Worm (Caenorhabditis elegans) whole organism, L4 larva: Measurements from ENCODE around the gene gcy-5.
"Not testable (repeated sequence)": the region's sequence is repeated elsewhere in the genome, so short reads cannot be mapped to it uniquely, and the experiment has no call there.

Experiments
- D1046.2 ChIP-seq: fragments of 200-800 bp; sonication (Bioruptor generic); IDR thresholded peaks from 2 replicates; pipeline ENCODE4 v1.3.6; 2022; ENCODE audit warnings: missing genetic modification characterization, missing compliant biosample characterization
- F26F4.8 ChIP-seq: fragments of 200-800 bp; sonication (Bioruptor generic); conservative IDR thresholded peaks from 2 replicates; pipeline ENCODE4 v1.3.6; 2022; ENCODE audit warnings: missing genetic modification characterization, missing compliant biosample characterization
- F44E2.7 ChIP-seq: fragments of 200-800 bp; sonication (Bioruptor generic); IDR thresholded peaks from 2 replicates; pipeline ENCODE4 v2.1.2; 2022; ENCODE audit warnings: missing genetic modification characterization, missing compliant biosample characterization
- T26A8.4 ChIP-seq: fragments of 200-800 bp; sonication (Bioruptor generic); IDR thresholded peaks from 2 replicates; pipeline ENCODE4 v1.3.6; 2022; ENCODE audit warnings: missing genetic modification characterization, missing compliant biosample characterization
- Y105C5A.15 ChIP-seq: fragments of 200-800 bp; sonication (Bioruptor generic); IDR thresholded peaks from 2 replicates; pipeline ENCODE4 v1.3.6; 2022; ENCODE audit warnings: missing genetic modification characterization, missing compliant biosample characterization
- Y48G9A.11 ChIP-seq: fragments of 200-800 bp; sonication (Bioruptor generic); IDR thresholded peaks from 2 replicates; pipeline ENCODE4 v1.3.6; 2022; ENCODE audit warnings: missing genetic modification reagents, missing genetic modification characterization, missing compliant biosample characterization
- aha-1 ChIP-seq: fragments of 150-350 bp; peaks from one replicate; lab custom pipeline; 2014; ENCODE audit warnings: missing biosample characterization, missing genetic modification characterization
- arid-1 ChIP-seq: fragments of 200-800 bp; sonication (Bioruptor generic); conservative IDR thresholded peaks from 2 replicates; pipeline ENCODE4 v1.3.6; 2022; ENCODE audit warnings: missing genetic modification reagents, missing genetic modification characterization, missing compliant biosample characterization
- ceh-28 ChIP-seq: fragments of 150-350 bp; optimal IDR thresholded peaks from 2 replicates; lab custom pipeline; 2014; ENCODE audit warnings: missing biosample characterization, missing genetic modification reagents, missing genetic modification characterization
- ceh-82 ChIP-seq: sonication (generic microtip); optimal IDR thresholded peaks from 2 replicates; lab custom pipeline; 2017; ENCODE audit warnings: missing biosample characterization, missing genetic modification characterization
- ces-1 ChIP-seq: fragments of 150-350 bp; sonication (generic microtip); optimal IDR thresholded peaks from 4 replicates; lab custom pipeline; 2014; ENCODE audit warnings: missing biosample characterization, missing genetic modification reagents, missing genetic modification characterization
- ctbp-1 ChIP-seq: fragments of 200-800 bp; sonication (Bioruptor generic); IDR thresholded peaks from 2 replicates; pipeline ENCODE4 v1.3.6; 2022; ENCODE audit warnings: missing genetic modification reagents, missing genetic modification characterization, missing compliant biosample characterization
- daf-16 ChIP-seq, 3 experiments: sonication (generic microtip); optimal IDR thresholded peaks; 2 replicates each; lab custom pipeline; 2016 to 2017; ENCODE audit warnings: missing genetic modification characterization in 3 of 3, missing genetic modification reagents in 3 of 3, mild to moderate bottlenecking in 2 of 3, missing compliant biosample characterization in 2 of 3, missing biosample characterization in 1 of 3, moderate library complexity in 1 of 3
- dmd-6 ChIP-seq: fragments of 200-800 bp; sonication (Bioruptor generic); IDR thresholded peaks from 2 replicates; pipeline ENCODE4 v1.3.6; 2022; ENCODE audit warnings: missing genetic modification reagents, missing genetic modification characterization, missing compliant biosample characterization
- dmd-8 ChIP-seq: fragments of 200-800 bp; sonication (Bioruptor generic); IDR thresholded peaks from 2 replicates; pipeline ENCODE4 v1.3.6; 2022; ENCODE audit warnings: missing genetic modification characterization, missing compliant biosample characterization
- dmd-9 ChIP-seq: fragments of 200-800 bp; sonication (Bioruptor generic); IDR thresholded peaks from 2 replicates; pipeline ENCODE4 v1.3.6; 2022; ENCODE audit warnings: missing genetic modification reagents, missing genetic modification characterization, missing compliant biosample characterization
- dpl-1 ChIP-seq: fragments of 150-350 bp; optimal IDR thresholded peaks from 2 replicates; lab custom pipeline; 2014; ENCODE audit warnings: missing biosample characterization, missing genetic modification reagents, missing genetic modification characterization
- duxl-1 ChIP-seq: sonication (generic microtip); optimal IDR thresholded peaks from 2 replicates; lab custom pipeline; 2016; ENCODE audit warnings: mild to moderate bottlenecking, missing genetic modification characterization, moderate library complexity, missing compliant biosample characterization; ENCODE audit not compliant: poor library complexity
- dve-1 ChIP-seq: sonication (generic microtip); optimal IDR thresholded peaks from 2 replicates; lab custom pipeline; 2017; ENCODE audit warnings: antibody characterized with exemption, mild to moderate bottlenecking, missing genetic modification characterization, missing compliant biosample characterization; ENCODE audit not compliant: insufficient read depth
- egl-27 ChIP-seq: sonication (generic microtip); optimal IDR thresholded peaks from 3 replicates; lab custom pipeline; 2017; ENCODE audit warnings: missing biosample characterization, missing genetic modification reagents, missing genetic modification characterization
- egl-43 ChIP-seq: fragments of 200-800 bp; sonication (Bioruptor generic); IDR thresholded peaks from 2 replicates; pipeline ENCODE4 v1.3.6; 2022; ENCODE audit warnings: missing genetic modification reagents, missing genetic modification characterization, missing compliant biosample characterization
- hif-1 ChIP-seq, 2 experiments: sonication (generic microtip); optimal IDR thresholded peaks; 2 replicates each; lab custom pipeline; 2016 to 2017; ENCODE audit warnings: missing compliant biosample characterization in 2 of 2, missing genetic modification characterization in 2 of 2, missing genetic modification reagents in 2 of 2, missing genotype in 2 of 2, mild to moderate bottlenecking in 1 of 2
- hlh-30 ChIP-seq: sonication (generic microtip); optimal IDR thresholded peaks from 2 replicates; lab custom pipeline; 2017; ENCODE audit warnings: antibody characterized with exemption, mild to moderate bottlenecking, missing genetic modification characterization, missing compliant biosample characterization; ENCODE audit not compliant: insufficient read depth
- hmg-1.1 ChIP-seq: fragments of 200-800 bp; sonication (Bioruptor generic); IDR thresholded peaks from 2 replicates; pipeline ENCODE4 v1.3.6; 2022; ENCODE audit warnings: missing genetic modification reagents, missing genetic modification characterization, missing compliant biosample characterization
- lim-7 ChIP-seq: fragments of 200-800 bp; sonication (Bioruptor generic); IDR thresholded peaks from 2 replicates; pipeline ENCODE4 v1.3.6; 2022; ENCODE audit warnings: missing genetic modification characterization, missing compliant biosample characterization
- lin-1 ChIP-seq: fragments of 200-800 bp; sonication (Bioruptor generic); IDR thresholded peaks from 2 replicates; pipeline ENCODE4 v1.3.6; 2022; ENCODE audit warnings: missing genetic modification reagents, missing genetic modification characterization, missing compliant biosample characterization
- lin-38 ChIP-seq: fragments of 200-800 bp; sonication (Bioruptor generic); IDR thresholded peaks from 2 replicates; pipeline ENCODE4 v1.3.6; 2022; ENCODE audit warnings: missing genetic modification reagents, missing genetic modification characterization, missing compliant biosample characterization
- madf-5 ChIP-seq, 2 experiments: fragments of 200-800 bp; sonication (Bioruptor generic); IDR thresholded peaks; 2 replicates each; pipeline ENCODE4 v1.3.6; 2022; ENCODE audit warnings: missing compliant biosample characterization in 2 of 2, missing genetic modification characterization in 2 of 2
- madf-9 ChIP-seq: fragments of 200-800 bp; sonication (Bioruptor generic); conservative IDR thresholded peaks from 2 replicates; pipeline ENCODE4 v1.3.6; 2022; ENCODE audit warnings: missing genetic modification reagents, missing genetic modification characterization, missing compliant biosample characterization
- mdl-1 ChIP-seq, 2 experiments: fragments of 150-350 bp in 1 of 2; sonication (generic microtip) in 1 of 2; optimal IDR thresholded peaks; 2 replicates each; lab custom pipeline; 2014 to 2017; ENCODE audit warnings: missing biosample characterization in 2 of 2, missing genetic modification characterization in 2 of 2
- mes-2 ChIP-seq: sonication (generic microtip); optimal IDR thresholded peaks from 2 replicates; lab custom pipeline; 2016; ENCODE audit warnings: missing genotype, mild to moderate bottlenecking, missing genetic modification characterization, missing compliant biosample characterization; ENCODE audit not compliant: poor library complexity, severe bottlenecking
- mxl-2 ChIP-seq: fragments of 200-800 bp; sonication (Bioruptor generic); conservative IDR thresholded peaks from 2 replicates; pipeline ENCODE4 v1.3.6; 2022; ENCODE audit warnings: missing genetic modification reagents, missing genetic modification characterization, missing compliant biosample characterization
- mxl-3 ChIP-seq: fragments of 200-800 bp; sonication (Bioruptor generic); optimal IDR thresholded peaks from 2 replicates; lab custom pipeline; 2018; ENCODE audit warnings: mild to moderate bottlenecking, missing genetic modification characterization, missing compliant biosample characterization
- nhr-102 ChIP-seq: sonication (generic microtip); optimal IDR thresholded peaks from 2 replicates; lab custom pipeline; 2016; ENCODE audit warnings: mild to moderate bottlenecking, missing genetic modification characterization, moderate library complexity, missing compliant biosample characterization
- nhr-28 ChIP-seq: fragments of 150-350 bp; optimal IDR thresholded peaks from 2 replicates; lab custom pipeline; 2014; ENCODE audit warnings: missing biosample characterization, missing genetic modification characterization
- nhr-41 ChIP-seq: fragments of 200-800 bp; sonication (Bioruptor generic); IDR thresholded peaks from 2 replicates; pipeline ENCODE4 v1.3.6; 2022; ENCODE audit warnings: missing genetic modification reagents, missing genetic modification characterization, missing compliant biosample characterization
- nhr-76 ChIP-seq: fragments of 150-350 bp; optimal IDR thresholded peaks from 2 replicates; lab custom pipeline; 2014; ENCODE audit warnings: missing biosample characterization, missing genetic modification characterization
- nhr-77 ChIP-seq: fragments of 150-350 bp; optimal IDR thresholded peaks from 2 replicates; lab custom pipeline; 2014; ENCODE audit warnings: missing biosample characterization, missing genetic modification characterization
- pha-4 ChIP-seq, 2 experiments: fragments of 150-350 bp in 1 of 2; fragments of 200-800 bp in 1 of 2; sonication (Bioruptor generic) in 1 of 2; IDR thresholded peaks in 1 of 2; optimal IDR thresholded peaks in 1 of 2; 2 replicates each; pipeline versions ENCODE4 v1.3.6 to Lab custom; 2014 to 2022; ENCODE audit warnings: missing genetic modification characterization in 2 of 2, missing genetic modification reagents in 2 of 2, missing biosample characterization in 1 of 2, missing compliant biosample characterization in 1 of 2
- php-3 ChIP-seq: fragments of 200-800 bp; sonication (Bioruptor generic); IDR thresholded peaks from 2 replicates; pipeline ENCODE4 v1.3.6; 2022; ENCODE audit warnings: missing genetic modification reagents, missing genetic modification characterization, missing compliant biosample characterization
- pqm-1 ChIP-seq: sonication (generic microtip); optimal IDR thresholded peaks from 2 replicates; lab custom pipeline; 2017; ENCODE audit warnings: missing biosample characterization, missing genetic modification characterization
- saeg-2 ChIP-seq: fragments of 200-800 bp; sonication (Bioruptor generic); IDR thresholded peaks from 2 replicates; pipeline ENCODE4 v1.3.6; 2022; ENCODE audit warnings: missing genetic modification reagents, missing genetic modification characterization, missing compliant biosample characterization
- spr-3 ChIP-seq: fragments of 200-800 bp; sonication (Bioruptor generic); optimal IDR thresholded peaks from 2 replicates; lab custom pipeline; 2018; ENCODE audit warnings: mild to moderate bottlenecking, missing genetic modification characterization, missing compliant biosample characterization
- tra-1 ChIP-seq: fragments of 200-800 bp; sonication (Bioruptor generic); IDR thresholded peaks from 2 replicates; pipeline ENCODE4 v1.3.6; 2022; ENCODE audit warnings: missing genetic modification reagents, missing genetic modification characterization, missing compliant biosample characterization
- vab-7 ChIP-seq: fragments of 200-800 bp; sonication (Bioruptor generic); IDR thresholded peaks from 2 replicates; pipeline ENCODE4 v1.3.6; 2022; ENCODE audit warnings: missing genetic modification reagents, missing genetic modification characterization, missing compliant biosample characterization

The gcy-5 gene

DNA sequence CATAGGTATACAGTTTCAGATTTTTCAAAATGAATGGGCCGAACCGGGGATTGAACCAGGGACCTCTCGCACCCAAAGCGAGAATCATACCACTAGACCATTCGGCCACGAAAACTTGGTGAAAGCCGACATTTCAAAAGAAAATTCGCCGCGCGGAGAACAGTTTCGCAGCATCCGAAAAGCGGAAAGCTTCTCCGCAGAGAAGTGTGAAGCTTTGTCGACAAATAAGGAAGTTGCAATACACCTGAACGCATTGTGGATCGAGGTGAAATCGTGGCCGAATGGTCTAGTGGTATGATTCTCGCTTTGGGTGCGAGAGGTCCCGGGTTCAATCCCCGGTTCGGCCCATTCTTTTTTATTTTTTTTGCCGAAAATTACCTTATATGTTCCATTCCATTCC lies 11.3 kb downstream of the gcy-5 start:
- TF ChIP-seq daf-16 (GFP tag; optimal IDR thresholded peaks at IDR 0.05; lab: Kevin White, UChicago) (peak in 1 of 2 experiments; percentile 26), aha-1 (tag; lab: Kevin White, UChicago) (peak; percentile 51), lim-7 (peak; percentile 70; the same call in 1 of the 2 replicates), lin-1 (GFP tag; lab: Robert Waterston, UW) (0 out of 2 replicates have a peak, but pooled peaks have one; percentile 8), T26A8.4 (GFP tag; lab: Robert Waterston, UW) (peak; percentile 79), php-3 (GFP tag; lab: Robert Waterston, UW) (0 out of 2 replicates have a peak, but pooled peaks have one; percentile 40), madf-5 (GFP tag; IDR thresholded peaks at IDR 0.05; lab: Robert Waterston, UW) (0 out of 4 replicates have a peak, but pooled peaks of 1 of the 2 experiments have one; percentile 40), Y48G9A.11 (GFP tag; lab: Robert Waterston, UW) (0 out of 2 replicates have a peak, but pooled peaks have one; percentile 22), madf-9 (GFP tag; lab: Robert Waterston, UW) (peak; percentile 51), tra-1 (GFP tag; lab: Robert Waterston, UW) (0 out of 2 replicates have a peak, but pooled peaks have one; percentile 9), ctbp-1 (GFP tag; lab: Robert Waterston, UW) (0 out of 2 replicates have a peak, but pooled peaks have one; percentile 28), arid-1 (peak; percentile 73), egl-43 (GFP tag; lab: Robert Waterston, UW) (peak; percentile 88), mes-2 (peak; percentile 46), F26F4.8 (GFP tag; lab: Robert Waterston, UW) (peak; percentile 64; the same call in 1 of the 2 replicates), vab-7 (GFP tag; lab: Robert Waterston, UW) (peak; percentile 59; the same call in 1 of the 2 replicates), hmg-1.1 (peak; percentile 24; the same call in 1 of the 2 replicates), saeg-2 (GFP tag; lab: Robert Waterston, UW) (peak; percentile 18; the same call in 1 of the 2 replicates)
- TF ChIP-seq daf-16 (tag; optimal IDR thresholded peaks at IDR 0.05; lab: Kevin White, UChicago): not testable (repeated sequence)
- TF ChIP-seq, all 104 proteins: peak for 18; not testable (repeated sequence) for 86

DNA sequence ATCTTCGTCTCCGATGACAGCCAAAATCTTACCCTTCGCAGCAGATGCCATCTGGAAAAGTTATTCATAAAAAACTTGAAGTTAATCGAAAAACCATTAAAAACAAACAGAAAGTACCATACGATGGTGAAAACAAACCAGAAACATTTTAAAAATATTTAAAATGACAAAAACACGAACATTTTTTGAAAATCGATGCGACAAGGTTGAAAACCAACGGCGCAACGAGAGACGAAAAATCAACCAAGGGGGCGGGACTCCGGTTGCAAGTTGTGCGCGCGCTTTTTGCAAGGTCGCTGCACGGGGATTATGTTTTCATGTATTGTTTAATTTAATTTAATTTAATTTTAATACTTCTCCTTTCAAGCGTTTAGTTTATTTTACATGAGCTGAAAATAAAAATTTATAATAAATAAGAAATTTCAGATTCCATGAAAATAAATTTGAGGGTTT lies 12.3 kb downstream of the gcy-5 start, which contains the start of gene vha-9:
TSS of gene vha-9 (minus strand) at position 51 of the 453 bp plus-strand sequence.
- peak; percentile 75 for TF ChIP-seq dve-1
- TF ChIP-seq arid-1: 0 out of 2 replicates have a peak, but pooled peaks have one; percentile 35
- TF ChIP-seq mes-2: peak; percentile 89
- no peak for TF ChIP-seq Y105C5A.15 (GFP tag; lab: Robert Waterston, UW)
- no peak for TF ChIP-seq ceh-82 (tag; lab: Kevin White, UChicago)
- peak; percentile 10; the same call in 1 of the 2 replicates for TF ChIP-seq hmg-1.1
- peak; percentile 53 for TF ChIP-seq nhr-77 (tag; lab: Kevin White, UChicago)
- TF ChIP-seq mxl-2 (GFP tag; lab: Robert Waterston, UW): no peak
- TF ChIP-seq mxl-3 (GFP tag; lab: Kevin White, UChicago): no peak
- TF ChIP-seq lim-7: no peak
- TF ChIP-seq dmd-6 (GFP tag; lab: Robert Waterston, UW): peak; percentile 31; the same call in 1 of the 2 replicates
- no peak for TF ChIP-seq nhr-41
- no peak for TF ChIP-seq F44E2.7 (GFP tag; lab: Robert Waterston, UW)
- no peak for TF ChIP-seq duxl-1 (tag; lab: Kevin White, UChicago)
- TF ChIP-seq hif-1 (tag; optimal IDR thresholded peaks at IDR 0.05; lab: Kevin White, UChicago): peak in 1 of 2 experiments; percentile 54
- TF ChIP-seq nhr-28 (tag; lab: Kevin White, UChicago): peak; percentile 62
- TF ChIP-seq ceh-28: no peak
- no peak for TF ChIP-seq egl-43 (GFP tag; lab: Robert Waterston, UW)
- TF ChIP-seq nhr-76 (tag; lab: Kevin White, UChicago): no peak
- TF ChIP-seq dmd-8: no peak
- 0 out of 2 replicates have a peak, but pooled peaks have one; percentile 46 for TF ChIP-seq pha-4 (GFP tag; IDR thresholded peaks at IDR 0.05; lab: Robert Waterston, UW)
- no peak for TF ChIP-seq pha-4 (tag; optimal IDR thresholded peaks at IDR 0.05; lab: Kevin White, UChicago)
- TF ChIP-seq dmd-9 (GFP tag; lab: Robert Waterston, UW): no peak
- peak; percentile 64 for TF ChIP-seq hlh-30 (tag; lab: Kevin White, UChicago)
- TF ChIP-seq egl-27 (tag; lab: Kevin White, UChicago): no peak
- peak; percentile 65 for TF ChIP-seq lin-38 (GFP tag; lab: Robert Waterston, UW)
- TF ChIP-seq ces-1 (GFP tag; lab: Kevin White, UChicago): no peak
- TF ChIP-seq madf-9 (GFP tag; lab: Robert Waterston, UW): no peak
- TF ChIP-seq dpl-1 (GFP tag; lab: Kevin White, UChicago): peak; percentile 78
- TF ChIP-seq spr-3 (GFP tag; lab: Kevin White, UChicago): no peak
- no peak for TF ChIP-seq nhr-102 (tag; lab: Kevin White, UChicago)
- peak; percentile 41 for TF ChIP-seq pqm-1 (tag; lab: Kevin White, UChicago)
- TF ChIP-seq mdl-1 (tag; optimal IDR thresholded peaks at IDR 0.05; lab: Kevin White, UChicago): peak in 1 of 2 experiments; percentile 2
- no peak for TF ChIP-seq D1046.2
